Fruit fly (Drosophila melanogaster): ENCODE results near the gene RpL3.

RpL3 gene

dm6 chr3R:11269013-11269412 is 47.3 kb downstream of the RpL3 start (continued):
- TF ChIP-seq dm (GFP tag; optimal IDR thresholded peaks at IDR 0.05) (peak; percentile 27), sr (GFP tag; IDR thresholded peaks at IDR 0.05) (no peak), oc (tag; optimal IDR thresholded peaks at IDR 0.05) (no peak), zf30C (GFP tag; optimal IDR thresholded peaks at IDR 0.05) (peak; percentile 35), CG2875 (GFP tag; optimal IDR thresholded peaks at IDR 0.05) (peak; percentile 79), wek (GFP tag; optimal IDR thresholded peaks at IDR 0.05) (peak; percentile 77), CG12659 (GFP tag; optimal IDR thresholded peaks at IDR 0.05) (no peak), rib (GFP tag; IDR thresholded peaks at IDR 0.05) (no peak), zfh2 (GFP tag; optimal IDR thresholded peaks at IDR 0.05) (no peak), CG13287 (GFP tag; IDR thresholded peaks at IDR 0.05; ENCODE audit: partially characterized antibody) (no peak), jing (GFP tag; optimal IDR thresholded peaks at IDR 0.05) (peak; percentile 39), stwl (tag; optimal IDR thresholded peaks at IDR 0.05) (peak; percentile 87), fd102C (GFP tag; optimal IDR thresholded peaks at IDR 0.05) (peak; percentile 86), inv (GFP tag; IDR thresholded peaks at IDR 0.05; ENCODE audit: partially characterized antibody) (no peak), bsh (GFP tag; optimal IDR thresholded peaks at IDR 0.05) (no peak), Hey (tag; optimal IDR thresholded peaks at IDR 0.05) (no peak), Atf3 (GFP tag; optimal IDR thresholded peaks at IDR 0.05) (peak; percentile 66), CG2120 (GFP tag; optimal IDR thresholded peaks at IDR 0.05) (no peak), Dfd (GFP tag; optimal IDR thresholded peaks at IDR 0.05) (no peak), Awh (GFP tag; IDR thresholded peaks at IDR 0.05) (peak; percentile 72), unpg (GFP tag; optimal IDR thresholded peaks at IDR 0.05) (no peak), amos (GFP tag; IDR thresholded peaks at IDR 0.05; ENCODE audit: partially characterized antibody) (no peak), Blimp-1 (GFP tag; optimal IDR thresholded peaks at IDR 0.05) (no peak), ase (GFP tag; IDR thresholded peaks at IDR 0.05) (peak; percentile 55; the same call in 2 of the 3 replicates), pros (GFP tag; optimal IDR thresholded peaks at IDR 0.05) (no peak), slbo (GFP tag; IDR thresholded peaks at IDR 0.05) (no peak), CG5180 (GFP tag; optimal IDR thresholded peaks at IDR 0.05) (peak; percentile 69), dmrt99B (tag; optimal IDR thresholded peaks at IDR 0.05) (no peak), en (GFP tag; optimal IDR thresholded peaks at IDR 0.05) (peak; percentile 64), toy (GFP tag; IDR thresholded peaks at IDR 0.05) (no peak), Fer2 (tag; optimal IDR thresholded peaks at IDR 0.05) (peak; percentile 45), B-H1 (GFP tag; IDR thresholded peaks at IDR 0.05) (no peak), CG3065 (GFP tag; optimal IDR thresholded peaks at IDR 0.05) (peak; percentile 44), tio (GFP tag; optimal IDR thresholded peaks at IDR 0.05) (peak; percentile 47), peb (GFP tag; IDR thresholded peaks at IDR 0.05) (no peak), mam (GFP tag; optimal IDR thresholded peaks at IDR 0.05) (peak; percentile 10), Dref (GFP tag; IDR thresholded peaks at IDR 0.05) (no peak), CG14050 (GFP tag; IDR thresholded peaks at IDR 0.05) (no peak), gsb (GFP tag; IDR thresholded peaks at IDR 0.05) (no peak), Taf1 (GFP tag; IDR thresholded peaks at IDR 0.05) (no peak), CG17328 (GFP tag; IDR thresholded peaks at IDR 0.05) (peak; percentile 73), nau (GFP tag; optimal IDR thresholded peaks at IDR 0.05) (no peak), tin (GFP tag; optimal IDR thresholded peaks at IDR 0.05) (peak; percentile 71), CG11723 (GFP tag; optimal IDR thresholded peaks at IDR 0.05) (peak; percentile 68), CG8089 (GFP tag; optimal IDR thresholded peaks at IDR 0.05) (peak; percentile 57), CG1233 (GFP tag; optimal IDR thresholded peaks at IDR 0.05) (peak; percentile 76), bcd (GFP tag; optimal IDR thresholded peaks at IDR 0.05) (peak; percentile 50), CG18262 (tag; optimal IDR thresholded peaks at IDR 0.05) (no peak), MESR4 (GFP tag; optimal IDR thresholded peaks at IDR 0.05) (no peak), vfl (GFP tag; optimal IDR thresholded peaks at IDR 0.05) (no peak), hbn (GFP tag; IDR thresholded peaks at IDR 0.05; ENCODE audit: partially characterized antibody) (no peak)
